Worm (Caenorhabditis elegans): ENCODE data around the gene srh-138.
A peak's percentile ranks its signal among the peaks of the same experiment; 100 is the strongest.

srh-138 gene

DNA sequence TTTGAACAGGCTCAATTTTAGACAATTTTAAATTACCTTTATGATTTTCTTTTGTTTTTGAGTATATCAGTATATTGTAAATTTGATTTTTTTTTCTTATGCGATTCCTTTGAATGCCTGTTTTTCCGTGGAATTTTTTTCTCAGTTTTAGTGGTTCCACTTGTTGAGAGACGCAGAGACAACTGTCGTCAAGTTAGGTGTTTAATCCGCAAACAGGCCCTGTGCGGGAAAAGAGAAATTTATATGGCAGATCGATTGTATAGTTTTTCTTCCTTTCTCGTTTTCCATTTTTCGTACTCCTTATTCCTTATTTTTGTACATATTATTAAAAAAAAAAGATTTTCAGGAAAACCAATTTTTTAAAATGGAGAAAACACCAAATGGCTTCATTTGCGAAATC is 28.2 kb upstream of the srh-138 start, which contains the start of gene F36D3.1 (continued):
- TF ChIP-seq C16A3.4 (tag; optimal IDR thresholded peaks at IDR 0.05) (peak; percentile 43), nhr-237 (tag; optimal IDR thresholded peaks at IDR 0.05) (no peak), snpc-4 (tag; optimal IDR thresholded peaks at IDR 0.05) (peak; percentile 38), Y116A8C.19 (tag; optimal IDR thresholded peaks at IDR 0.05; ENCODE audit: borderline replicate concordance) (no peak), lin-39 (tag; optimal IDR thresholded peaks at IDR 0.05) (no peak), blmp-1 (tag; optimal IDR thresholded peaks at IDR 0.05) (peak; percentile 71), elt-3 (tag; optimal IDR thresholded peaks at IDR 0.05) (no peak), lin-14 (GFP tag; optimal IDR thresholded peaks at IDR 0.05) (peak; percentile 42), pax-3 (tag; optimal IDR thresholded peaks at IDR 0.05) (no peak), snu-23 (GFP tag; optimal IDR thresholded peaks at IDR 0.05) (peak; percentile 64), efl-3 (GFP tag; optimal IDR thresholded peaks at IDR 0.05) (no peak), nhr-90 (tag; optimal IDR thresholded peaks at IDR 0.05; ENCODE audit: poor library complexity) (peak; percentile 15), fkh-10 (GFP tag; optimal IDR thresholded peaks at IDR 0.05) (no peak), elt-2 (tag; optimal IDR thresholded peaks at IDR 0.05) (no peak), ceh-82 (tag; optimal IDR thresholded peaks at IDR 0.05) (peak; percentile 17 to 49 (median 28)), C04F5.9 (tag; optimal IDR thresholded peaks at IDR 0.05) (no peak), sox-4 (tag; optimal IDR thresholded peaks at IDR 0.05) (no peak), nhr-76 (tag; optimal IDR thresholded peaks at IDR 0.05) (no peak), C34B4.2 (tag; optimal IDR thresholded peaks at IDR 0.05) (no peak), nhr-20 (tag; optimal IDR thresholded peaks at IDR 0.05) (peak; percentile 22), nhr-84 (tag; optimal IDR thresholded peaks at IDR 0.05) (no peak), ztf-11 (tag; optimal IDR thresholded peaks at IDR 0.05) (no peak), swsn-7 (tag; optimal IDR thresholded peaks at IDR 0.05) (peak; percentile 54), ceh-63 (GFP tag; optimal IDR thresholded peaks at IDR 0.05) (no peak), efl-1 (optimal IDR thresholded peaks at IDR 0.05) (peak; percentile 91 to 92), efl-1 (GFP tag; optimal IDR thresholded peaks at IDR 0.05 in 1 of 2) (peak; percentile 88 to 99), nhr-71 (tag; optimal IDR thresholded peaks at IDR 0.05) (no peak), rnt-1 (tag; optimal IDR thresholded peaks at IDR 0.05) (peak; percentile 63), unc-30 (tag; optimal IDR thresholded peaks at IDR 0.05) (no peak), jun-1 (tag; optimal IDR thresholded peaks at IDR 0.05) (no peak), sptf-1 (tag; optimal IDR thresholded peaks at IDR 0.05) (no peak), fkh-8 (tag; optimal IDR thresholded peaks at IDR 0.05) (no peak), ceh-88 (GFP tag; IDR thresholded peaks at IDR 0.05) (no peak), lin-35 (GFP tag; optimal IDR thresholded peaks at IDR 0.05) (peak; percentile 78 to 92), aha-1 (tag; optimal IDR thresholded peaks at IDR 0.05) (no peak), ces-1 (GFP tag; optimal IDR thresholded peaks at IDR 0.05) (no peak), vab-15 (tag; optimal IDR thresholded peaks at IDR 0.05) (no peak), mep-1 (tag; optimal IDR thresholded peaks at IDR 0.05) (peak; percentile 68), hlh-17 (GFP tag; optimal IDR thresholded peaks at IDR 0.05; ENCODE audit: borderline replicate concordance) (no peak), ceh-90 (tag; optimal IDR thresholded peaks at IDR 0.05) (no peak), mdl-1 (tag; optimal IDR thresholded peaks at IDR 0.05) (no peak), unc-62 (GFP tag; optimal IDR thresholded peaks at IDR 0.05) (no peak), nhr-85 (tag) (no peak), lin-15B (tag; optimal IDR thresholded peaks at IDR 0.05) (peak; percentile 26), nhr-77 (tag; optimal IDR thresholded peaks at IDR 0.05) (no peak), mef-2 (tag; optimal IDR thresholded peaks at IDR 0.05) (no peak), hpl-2 (GFP tag; optimal IDR thresholded peaks at IDR 0.05) (no peak), zag-1 (tag; optimal IDR thresholded peaks at IDR 0.05) (no peak), ceh-8 (GFP tag; optimal IDR thresholded peaks at IDR 0.05) (no peak), pag-3 (tag; optimal IDR thresholded peaks at IDR 0.05; ENCODE audit: borderline replicate concordance, insufficient read depth) (no peak), fos-1 (tag; optimal IDR thresholded peaks at IDR 0.05) (no peak), egl-27 (tag; optimal IDR thresholded peaks at IDR 0.05) (no peak), dsc-1 (tag; optimal IDR thresholded peaks at IDR 0.05) (peak; percentile 15), egl-13 (tag; optimal IDR thresholded peaks at IDR 0.05) (no peak)
